Fruit fly (Drosophila melanogaster) whole organism, embryonic: Measurements from ENCODE around the gene VhaM9.7-c.

ENCODE experiments used
- Adf1 ChIP-seq: fragments of 200-800 bp; sonication (Bioruptor generic); IDR thresholded peaks from 2 replicates; pipeline ENCODE4 v1.3.6; 2022; ENCODE audit warnings: missing biosample characterization, missing genetic modification characterization
- B-H2 ChIP-seq: fragments of 200-800 bp; sonication (Bioruptor generic); optimal IDR thresholded peaks from 2 replicates; lab custom pipeline; 2018; ENCODE audit warnings: missing biosample characterization, mild to moderate bottlenecking, missing genetic modification characterization
- CG10431 ChIP-seq: fragments of 200-800 bp; sonication (Bioruptor generic); optimal IDR thresholded peaks from 3 replicates; lab custom pipeline; 2018; ENCODE audit warnings: missing biosample characterization, mild to moderate bottlenecking, missing genetic modification characterization
- CG11093 ChIP-seq: fragments of 200-800 bp; sonication (Bioruptor generic); IDR thresholded peaks from 3 replicates; pipeline ENCODE4 v1.3.6; 2022; ENCODE audit warnings: missing biosample characterization, missing genetic modification characterization
- CG18476 ChIP-seq: fragments of 200-800 bp; sonication (Bioruptor generic); optimal IDR thresholded peaks from 2 replicates; lab custom pipeline; 2016; ENCODE audit warnings: missing biosample characterization, mild to moderate bottlenecking, missing genetic modification characterization
- CG18619 ChIP-seq: fragments of 200-800 bp; sonication (Bioruptor generic); optimal IDR thresholded peaks from 3 replicates; lab custom pipeline; 2017; ENCODE audit warnings: missing biosample characterization, mild to moderate bottlenecking, missing genetic modification characterization
- CG2678 ChIP-seq: fragments of 200-800 bp; sonication (Bioruptor generic); optimal IDR thresholded peaks from 3 replicates; lab custom pipeline; 2019; ENCODE audit warnings: missing biosample characterization, mild to moderate bottlenecking, missing genetic modification characterization, moderate library complexity
- CG4404 ChIP-seq: fragments of 200-800 bp; sonication (Bioruptor generic); IDR thresholded peaks from 2 replicates; pipeline ENCODE4 v1.3.6; 2022; ENCODE audit warnings: missing biosample characterization, missing genetic modification characterization
- CG5245 ChIP-seq: fragments of 200-800 bp; sonication (Bioruptor generic); optimal IDR thresholded peaks from 3 replicates; lab custom pipeline; 2016; ENCODE audit warnings: missing biosample characterization, missing genetic modification characterization
- CG6765 ChIP-seq: fragments of 200-800 bp; sonication (Bioruptor generic); optimal IDR thresholded peaks from 3 replicates; lab custom pipeline; 2017; ENCODE audit warnings: missing biosample characterization, mild to moderate bottlenecking, missing genetic modification characterization
- CG6791 ChIP-seq: fragments of 200-800 bp; sonication (Bioruptor generic); IDR thresholded peaks from 3 replicates; pipeline ENCODE4 v1.3.6; 2022; ENCODE audit warnings: missing biosample characterization, missing genetic modification characterization; ENCODE audit not compliant: partially characterized antibody
- CG7271 ChIP-seq: fragments of 200-800 bp; sonication (Bioruptor generic); optimal IDR thresholded peaks from 2 replicates; lab custom pipeline; 2018; ENCODE audit warnings: missing biosample characterization, mild to moderate bottlenecking, missing genetic modification characterization, moderate library complexity
- CG7745 ChIP-seq: fragments of 200-800 bp; sonication (Bioruptor generic); optimal IDR thresholded peaks from 2 replicates; lab custom pipeline; 2018; ENCODE audit warnings: missing biosample characterization, mild to moderate bottlenecking, missing genetic modification characterization, moderate library complexity
- CG8478 ChIP-seq: fragments of >200 bp; optimal IDR thresholded peaks from 2 replicates; lab custom pipeline; 2018
- CG9437 ChIP-seq: fragments of 200-800 bp; sonication (Bioruptor generic); optimal IDR thresholded peaks from 2 replicates; lab custom pipeline; 2018; ENCODE audit warnings: missing biosample characterization, mild to moderate bottlenecking, missing genetic modification characterization
- CG9876 ChIP-seq: fragments of 200-800 bp; sonication (Bioruptor generic); optimal IDR thresholded peaks from 2 replicates; lab custom pipeline; 2016; ENCODE audit warnings: missing biosample characterization, missing genetic modification characterization
- Deaf1 ChIP-seq: fragments of 200-800 bp; optimal IDR thresholded peaks from 3 replicates; lab custom pipeline; 2019; ENCODE audit warnings: missing biosample characterization, mild to moderate bottlenecking, missing genetic modification characterization, moderate library complexity
- E2f1 ChIP-seq: fragments of 200-800 bp; sonication (Bioruptor generic); IDR thresholded peaks from 2 replicates; pipeline ENCODE4 v1.3.6; 2022; ENCODE audit warnings: missing biosample characterization, missing genetic modification characterization
- Ets97D ChIP-seq: fragments of 200-800 bp; sonication (Bioruptor generic); optimal IDR thresholded peaks from 3 replicates; lab custom pipeline; 2016; ENCODE audit warnings: missing biosample characterization, missing genetic modification characterization
- H2.0 ChIP-seq: fragments of 200-800 bp; sonication (Bioruptor generic); IDR thresholded peaks from 2 replicates; pipeline ENCODE4 v1.3.6; 2022; ENCODE audit warnings: missing biosample characterization, missing genetic modification characterization
- HLH4C ChIP-seq: fragments of 200-800 bp; sonication (Bioruptor generic); IDR thresholded peaks from 3 replicates; pipeline ENCODE4 v1.3.6; 2022; ENCODE audit warnings: missing biosample characterization, missing genetic modification characterization; ENCODE audit not compliant: partially characterized antibody
- Hey ChIP-seq: fragments of 200-800 bp; sonication (Bioruptor generic); optimal IDR thresholded peaks from 3 replicates; lab custom pipeline; 2018; ENCODE audit warnings: missing biosample characterization, mild to moderate bottlenecking, missing genetic modification characterization
- HmgD ChIP-seq: fragments of 200-800 bp; sonication (Bioruptor generic); optimal IDR thresholded peaks from 3 replicates; lab custom pipeline; 2016; ENCODE audit warnings: missing biosample characterization, missing genetic modification characterization
- Hr78 ChIP-seq, 2 experiments: fragments of 200-800 bp in 1 of 2; fragments of >200 bp in 1 of 2; sonication (Bioruptor generic) in 1 of 2; optimal IDR thresholded peaks; 2 replicates each; lab custom pipeline; 2017 to 2019; ENCODE audit warnings: missing biosample characterization in 2 of 2, missing genetic modification characterization in 2 of 2, mild to moderate bottlenecking in 1 of 2, moderate library complexity in 1 of 2
- Max ChIP-seq: fragments of 200-800 bp; sonication (Bioruptor generic); optimal IDR thresholded peaks from 2 replicates; lab custom pipeline; 2016; ENCODE audit warnings: missing biosample characterization, mild to moderate bottlenecking, missing genetic modification characterization
- Med ChIP-seq: fragments of 200-800 bp; sonication (Bioruptor generic); peaks from one replicate; lab custom pipeline; 2016; ENCODE audit warnings: missing biosample characterization, missing genetic modification characterization, mild to moderate bottlenecking, inconsistent platforms, moderate library complexity
- Myb ChIP-seq: fragments of 200-800 bp; sonication (Bioruptor generic); optimal IDR thresholded peaks from 2 replicates; lab custom pipeline; 2016; ENCODE audit warnings: missing biosample characterization, missing genetic modification characterization
- NFAT ChIP-seq: fragments of 200-800 bp; sonication (Bioruptor generic); IDR thresholded peaks from 2 replicates; pipeline ENCODE4 v1.3.6; 2022; ENCODE audit warnings: missing biosample characterization, missing genetic modification characterization
- Side ChIP-seq: fragments of 200-800 bp; sonication (Bioruptor generic); optimal IDR thresholded peaks from 2 replicates; lab custom pipeline; 2016; ENCODE audit warnings: missing biosample characterization, missing genetic modification characterization
- abd-A ChIP-seq: fragments of 200-800 bp; sonication (Bioruptor generic); optimal IDR thresholded peaks from 3 replicates; lab custom pipeline; 2019; ENCODE audit warnings: missing biosample characterization, mild to moderate bottlenecking, missing genetic modification characterization, moderate library complexity
- ap ChIP-seq: fragments of 200-800 bp; sonication (Bioruptor generic); IDR thresholded peaks from 2 replicates; pipeline ENCODE4 v1.3.6; 2022; ENCODE audit warnings: missing biosample characterization, missing genetic modification characterization
- cg ChIP-seq: fragments of 200-800 bp; sonication (Bioruptor generic); optimal IDR thresholded peaks from 3 replicates; lab custom pipeline; 2019; ENCODE audit warnings: missing biosample characterization, mild to moderate bottlenecking, missing genetic modification characterization, moderate library complexity
- dan ChIP-seq: fragments of 200-800 bp; sonication (Bioruptor generic); IDR thresholded peaks from 2 replicates; pipeline ENCODE4 v1.3.6; 2022; ENCODE audit warnings: missing biosample characterization, missing genetic modification characterization
- en ChIP-seq: fragments of 200-800 bp; sonication (Bioruptor generic); optimal IDR thresholded peaks from 2 replicates; lab custom pipeline; 2016; ENCODE audit warnings: missing biosample characterization, missing genetic modification characterization
- grn ChIP-seq: fragments of 200-800 bp; sonication (Bioruptor generic); optimal IDR thresholded peaks from 3 replicates; lab custom pipeline; 2017; ENCODE audit warnings: missing biosample characterization, missing genetic modification characterization
- ham ChIP-seq: fragments of 200-800 bp; sonication (Bioruptor generic); IDR thresholded peaks from 2 replicates; pipeline ENCODE4 v1.3.6; 2022; ENCODE audit warnings: missing biosample characterization, missing genetic modification characterization
- jing ChIP-seq: fragments of 200-800 bp; sonication (Bioruptor generic); optimal IDR thresholded peaks from 2 replicates; lab custom pipeline; 2018; ENCODE audit warnings: missing biosample characterization, mild to moderate bottlenecking, missing genetic modification characterization
- kay ChIP-seq: fragments of 200-800 bp; sonication (Bioruptor generic); optimal IDR thresholded peaks from 2 replicates; lab custom pipeline; 2016; ENCODE audit warnings: missing biosample characterization, missing genetic modification characterization
- kni ChIP-seq: fragments of 200-800 bp; sonication (Bioruptor generic); optimal IDR thresholded peaks from 3 replicates; lab custom pipeline; 2017; ENCODE audit warnings: mild to moderate bottlenecking, missing biosample characterization, missing genetic modification reagents, missing genetic modification characterization
- lov ChIP-seq, 2 experiments: fragments of 200-800 bp in 1 of 2; fragments of >200 bp in 1 of 2; sonication (Bioruptor generic) in 1 of 2; IDR thresholded peaks in 1 of 2; optimal IDR thresholded peaks in 1 of 2; 2 replicates in 1 of 2; 3 replicates in 1 of 2; pipeline versions ENCODE4 v1.3.6 to Lab custom; 2017 to 2022; ENCODE audit warnings: missing biosample characterization in 1 of 2, missing genetic modification characterization in 1 of 2
- oc ChIP-seq: fragments of 200-800 bp; sonication (Bioruptor generic); optimal IDR thresholded peaks from 2 replicates; lab custom pipeline; 2018; ENCODE audit warnings: missing biosample characterization, mild to moderate bottlenecking, missing genetic modification characterization, moderate library complexity
- odd ChIP-seq: fragments of 200-800 bp; sonication (Bioruptor generic); optimal IDR thresholded peaks from 2 replicates; lab custom pipeline; 2017; ENCODE audit warnings: missing biosample characterization, mild to moderate bottlenecking, missing genetic modification characterization
- otp ChIP-seq: fragments of 200-800 bp; sonication (Bioruptor generic); IDR thresholded peaks from 3 replicates; pipeline ENCODE4, ENCODE4 v1.3.6; 2022; ENCODE audit warnings: missing biosample characterization, missing genetic modification characterization
- p53 ChIP-seq: fragments of 200-800 bp; sonication (Bioruptor generic); optimal IDR thresholded peaks from 2 replicates; lab custom pipeline; 2016; ENCODE audit warnings: missing biosample characterization, missing genetic modification characterization
- pan ChIP-seq, 4 experiments: fragments of >200 bp in 3 of 4; fragments of 200-800 bp in 1 of 4; sonication (Bioruptor generic) in 1 of 4; optimal IDR thresholded peaks in 3 of 4; IDR thresholded peaks in 1 of 4; 2 replicates each; pipeline versions ENCODE4 v1.3.6 to Lab custom; 2017 to 2022; ENCODE audit warnings: missing biosample characterization in 2 of 4, missing genetic modification characterization in 2 of 4, mixed read lengths in 1 of 4
- schlank ChIP-seq: fragments of 200-800 bp; sonication (Bioruptor generic); optimal IDR thresholded peaks from 2 replicates; lab custom pipeline; 2018; ENCODE audit warnings: missing biosample characterization, mild to moderate bottlenecking, missing genetic modification characterization
- tio ChIP-seq: fragments of 200-800 bp; sonication (Bioruptor generic); optimal IDR thresholded peaks from 2 replicates; lab custom pipeline; 2017; ENCODE audit warnings: missing biosample characterization, missing genetic modification characterization, inconsistent platforms
- wek ChIP-seq: fragments of 200-800 bp; sonication (Bioruptor generic); optimal IDR thresholded peaks from 3 replicates; lab custom pipeline; 2018; ENCODE audit warnings: missing biosample characterization, mild to moderate bottlenecking, missing genetic modification characterization, moderate library complexity

VhaM9.7-c gene

DNA sequence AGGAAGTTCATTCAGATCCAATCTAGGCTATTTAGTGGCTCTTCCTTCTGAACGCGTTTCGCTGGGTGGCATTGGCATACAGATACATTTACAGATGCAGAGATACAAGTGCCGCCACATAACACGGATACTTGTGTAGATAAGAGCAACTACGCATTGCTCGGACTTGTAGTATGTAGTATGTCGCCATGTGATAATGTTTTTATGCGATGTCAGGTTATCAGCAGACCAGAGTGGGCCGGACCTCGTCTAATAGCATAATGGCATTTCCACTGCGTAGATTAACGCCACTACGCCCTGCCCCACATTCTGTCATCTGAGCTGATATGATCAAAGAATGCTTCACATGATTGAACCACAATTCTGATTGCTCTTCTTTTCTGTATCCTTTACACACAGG lies 35.1 kb upstream of the VhaM9.7-c start (continued):
- TF ChIP-seq CG5245 (GFP tag; lab: Kevin White, UChicago), result no peak
- TF ChIP-seq CG8478, result no peak
- no peak for TF ChIP-seq Max (GFP tag; lab: Kevin White, UChicago)
- no peak for TF ChIP-seq CG4404 (GFP tag; lab: Robert Waterston, UW)
- peak; percentile 75 for TF ChIP-seq Med (GFP tag; lab: Kevin White, UChicago)
- TF ChIP-seq kni (GFP tag; lab: Kevin White, UChicago), result no peak

DNA sequence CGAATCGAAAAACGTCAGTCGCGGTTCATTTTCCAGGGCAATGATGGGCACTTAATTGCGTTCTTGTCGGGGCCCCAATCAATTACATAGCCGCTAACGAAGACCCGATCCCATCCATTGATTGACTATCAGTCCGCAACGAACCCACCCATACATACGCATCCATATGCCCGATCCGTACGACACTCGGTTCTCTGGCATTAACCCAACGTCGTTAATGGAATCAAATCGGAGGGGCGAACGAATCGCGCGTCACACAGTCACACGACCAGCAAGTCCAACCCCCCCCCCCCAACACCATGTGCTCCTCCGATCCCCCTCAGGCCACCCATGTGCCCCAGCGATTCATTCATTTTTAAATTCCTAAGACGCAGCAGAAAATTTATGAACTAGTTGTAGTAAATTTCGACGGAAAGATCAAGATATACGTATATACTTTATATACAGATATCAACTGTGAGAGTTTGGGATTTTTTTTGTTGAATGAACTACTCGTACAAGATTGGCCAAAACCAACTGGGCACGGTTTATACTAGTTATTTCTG lies 34.6 kb upstream of the VhaM9.7-c start:
- no peak for TF ChIP-seq CG9876 (GFP tag; lab: Kevin White, UChicago)
- TF ChIP-seq Hr78 (GFP tag; optimal IDR thresholded peaks at IDR 0.05; lab: Kevin White, UChicago), result peak in 1 of 2 experiments; percentile 82
- no peak for TF ChIP-seq dan (GFP tag; lab: Robert Waterston, UW)
- 0 out of 3 replicates have a peak, but pooled peaks have one; percentile 33 for TF ChIP-seq CG6791 (GFP tag; lab: Robert Waterston, UW)
- no peak for TF ChIP-seq ap (GFP tag; lab: Robert Waterston, UW)
- TF ChIP-seq abd-A (tag; lab: Kevin White, UChicago), result peak; percentile 93
- peak; percentile 2 for TF ChIP-seq oc (tag; lab: Kevin White, UChicago)
- TF ChIP-seq HmgD, result no peak
- peak; percentile 40 for TF ChIP-seq B-H2 (GFP tag; lab: Kevin White, UChicago)
- no peak for TF ChIP-seq en (GFP tag; lab: Kevin White, UChicago)
- no peak for TF ChIP-seq CG18476 (GFP tag; lab: Kevin White, UChicago)
- TF ChIP-seq CG18619 (GFP tag; lab: Kevin White, UChicago), result no peak
- TF ChIP-seq CG6765 (GFP tag; lab: Kevin White, UChicago), result no peak
- TF ChIP-seq CG9437 (GFP tag; lab: Kevin White, UChicago), result no peak
- TF ChIP-seq CG10431 (GFP tag; lab: Kevin White, UChicago), result no peak
- TF ChIP-seq Ets97D (GFP tag; lab: Kevin White, UChicago), result no peak
- peak; percentile 70 for TF ChIP-seq cg
- no peak for TF ChIP-seq lov (optimal IDR thresholded peaks at IDR 0.05; lab: Kevin White, UChicago)
- no peak for TF ChIP-seq lov (GFP tag; IDR thresholded peaks at IDR 0.05; lab: Robert Waterston, UW)
- no peak for TF ChIP-seq jing (GFP tag; lab: Kevin White, UChicago)
- peak; percentile 31 for TF ChIP-seq CG2678 (tag; lab: Kevin White, UChicago)
- TF ChIP-seq CG7745, result peak; percentile 19
- no peak for TF ChIP-seq p53 (GFP tag; lab: Kevin White, UChicago)
- TF ChIP-seq Myb (GFP tag; lab: Kevin White, UChicago), result no peak
- 0 out of 3 replicates have a peak, but pooled peaks have one; percentile 50 for TF ChIP-seq otp
- TF ChIP-seq Side (GFP tag; lab: Kevin White, UChicago), result no peak
- TF ChIP-seq NFAT (GFP tag; lab: Robert Waterston, UW), result peak; percentile 68; the same call in 1 of the 2 replicates
- peak; percentile 97 for TF ChIP-seq Deaf1 (tag; lab: Kevin White, UChicago)
- no peak for TF ChIP-seq pan (optimal IDR thresholded peaks at IDR 0.05; lab: Kevin White, UChicago)
- TF ChIP-seq pan (GFP tag; optimal IDR thresholded peaks at IDR 0.05 in 1 of 2, IDR thresholded peaks at IDR 0.05 in 1 of 2), result no peak
- peak; percentile 52 for TF ChIP-seq kay (GFP tag; lab: Kevin White, UChicago)
- no peak for TF ChIP-seq CG11093 (GFP tag; lab: Robert Waterston, UW)
- TF ChIP-seq odd (GFP tag; lab: Kevin White, UChicago), result peak; percentile 0
- TF ChIP-seq E2f1 (GFP tag; lab: Robert Waterston, UW), result no peak; the same call in 1 of the 2 replicates
- TF ChIP-seq grn (GFP tag; lab: Kevin White, UChicago), result peak; percentile 84
- TF ChIP-seq Hey, result peak; percentile 17
- no peak for TF ChIP-seq wek (GFP tag; lab: Kevin White, UChicago)
- no peak for TF ChIP-seq ham (GFP tag; lab: Robert Waterston, UW)
- no peak for TF ChIP-seq CG7271 (tag; lab: Kevin White, UChicago)
- TF ChIP-seq H2.0 (GFP tag; lab: Robert Waterston, UW), result no peak
- TF ChIP-seq HLH4C (GFP tag; lab: Robert Waterston, UW), result no peak
- TF ChIP-seq schlank (tag; lab: Kevin White, UChicago), result peak; percentile 48
- no peak for TF ChIP-seq tio (GFP tag; lab: Kevin White, UChicago)
- TF ChIP-seq Adf1, result peak; percentile 54
